Worm (Caenorhabditis elegans): Measurements from ENCODE around the gene mesp-1.

mesp-1 gene

DNA sequence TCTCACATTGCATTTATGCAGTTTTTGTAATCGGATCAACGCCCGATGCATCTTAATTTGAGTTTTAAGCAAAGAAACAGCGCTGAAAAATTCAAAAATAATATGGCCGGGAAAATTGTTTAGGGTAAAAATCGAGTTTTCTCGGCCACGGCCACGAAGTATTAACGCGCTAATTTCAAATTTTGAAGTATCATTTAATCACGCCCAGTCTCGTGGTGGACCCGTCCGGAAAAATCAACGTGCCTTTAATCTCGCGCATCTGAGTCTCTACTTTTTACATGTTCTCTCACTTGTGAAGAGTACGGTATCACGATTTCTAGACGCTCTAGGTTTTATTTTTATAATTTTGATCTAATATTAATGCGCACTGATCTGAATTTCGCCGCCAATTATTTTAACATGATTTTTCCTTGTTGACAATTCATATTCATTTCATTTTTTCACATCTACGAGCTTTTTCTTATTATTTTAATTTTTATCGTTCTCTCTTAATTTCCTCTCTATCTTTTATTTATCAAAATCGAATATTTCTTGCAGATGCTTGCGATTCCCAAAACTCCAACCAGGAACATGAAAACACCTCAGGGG, at the start of gene mesp-1, which contains the start of gene acdh-13:
mesp-1 (plus strand) TSS at position 538 of the 588 bp plus-strand sequence.
acdh-13 (minus strand) TSS at position 51 of the 588 bp plus-strand sequence.
- TF ChIP-seq aly-2 (tag; optimal IDR thresholded peaks at IDR 0.05) (no peak), ceh-82 (tag; optimal IDR thresholded peaks at IDR 0.05) (no peak), unc-55 (GFP tag; optimal IDR thresholded peaks at IDR 0.05) (peak; percentile 59), elt-3 (tag; optimal IDR thresholded peaks at IDR 0.05) (no peak), fos-1 (tag; optimal IDR thresholded peaks at IDR 0.05) (no peak), sem-4 (tag; optimal IDR thresholded peaks at IDR 0.05) (no peak), nhr-21 (tag; optimal IDR thresholded peaks at IDR 0.05) (peak; percentile 6), lsy-2 (tag; optimal IDR thresholded peaks at IDR 0.05) (peak in 1 of 2 experiments; percentile 68), nhr-11 (tag; optimal IDR thresholded peaks at IDR 0.05) (no peak), C34F6.9 (tag; optimal IDR thresholded peaks at IDR 0.05) (peak; percentile 56), sma-3 (GFP tag; optimal IDR thresholded peaks at IDR 0.05) (peak; percentile 14), nhr-129 (tag; optimal IDR thresholded peaks at IDR 0.05) (peak; percentile 11), gmeb-1 (tag; optimal IDR thresholded peaks at IDR 0.05) (peak; percentile 87), sma-9 (GFP tag; optimal IDR thresholded peaks at IDR 0.05) (peak; percentile 29), sma-9 (tag; optimal IDR thresholded peaks at IDR 0.05) (no peak), ama-1 (optimal IDR thresholded peaks at IDR 0.05) (no peak)

DNA sequence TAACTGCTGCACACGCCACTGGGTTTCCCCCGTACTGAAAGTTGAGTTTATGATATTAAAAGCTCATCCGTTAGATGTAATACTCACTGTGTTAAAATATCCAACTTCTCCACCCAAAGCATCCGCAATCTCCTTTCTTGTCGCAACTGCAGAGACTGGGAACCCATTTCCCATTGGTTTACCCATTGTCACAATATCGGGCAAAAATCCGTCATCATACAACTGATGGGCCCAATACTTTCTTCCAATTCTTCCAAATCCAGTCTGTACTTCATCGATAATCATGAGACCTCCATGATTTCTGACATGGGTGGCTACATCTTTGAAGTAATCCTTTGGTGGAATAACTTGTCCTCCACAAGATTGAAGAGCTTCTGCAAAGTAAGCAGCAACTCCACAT, 49.2 kb upstream of the mesp-1 start:
- no peak for TF ChIP-seq nhr-21 (tag; optimal IDR thresholded peaks at IDR 0.05)
- TF ChIP-seq sma-9 (GFP tag; optimal IDR thresholded peaks at IDR 0.05) = no peak
- TF ChIP-seq sma-9 (tag; optimal IDR thresholded peaks at IDR 0.05) = no peak
- TF ChIP-seq ZK546.5 (tag; optimal IDR thresholded peaks at IDR 0.05) = no peak
- no peak for TF ChIP-seq nhr-12 (tag; optimal IDR thresholded peaks at IDR 0.05)

DNA sequence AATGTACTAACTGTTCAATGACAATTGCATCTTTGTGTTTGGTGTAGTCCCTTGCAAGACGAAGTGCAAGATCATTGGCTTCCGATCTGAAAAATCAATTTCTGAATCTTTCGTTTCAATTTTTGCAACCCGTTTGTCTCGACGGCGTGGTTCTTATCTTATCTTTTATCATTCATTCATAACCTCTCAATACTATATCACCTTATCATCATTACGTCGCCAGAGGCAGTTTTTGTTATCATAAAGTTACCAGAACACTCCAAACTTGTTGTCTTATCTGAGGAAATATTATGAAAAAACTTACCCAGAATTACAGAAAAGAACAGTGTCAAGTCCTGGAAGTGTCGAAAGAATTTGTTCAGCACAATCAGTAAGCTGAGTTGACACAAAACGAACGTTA, 48.6 kb upstream of the mesp-1 start:
- TF ChIP-seq peb-1 (tag; optimal IDR thresholded peaks at IDR 0.05) = no peak
- TF ChIP-seq nhr-10 (tag; optimal IDR thresholded peaks at IDR 0.05) = no peak
- no peak for TF ChIP-seq lin-39 (tag; optimal IDR thresholded peaks at IDR 0.05)
- TF ChIP-seq sma-9 (GFP tag; optimal IDR thresholded peaks at IDR 0.05) = peak; percentile 71
- no peak for TF ChIP-seq sma-9 (tag; optimal IDR thresholded peaks at IDR 0.05)
- peak; percentile 86 for TF ChIP-seq fos-1 (tag; optimal IDR thresholded peaks at IDR 0.05)
- TF ChIP-seq dmd-4 (tag; optimal IDR thresholded peaks at IDR 0.05) = no peak
- TF ChIP-seq gmeb-1 (tag; optimal IDR thresholded peaks at IDR 0.05) = peak; percentile 38
- peak; percentile 48 for TF ChIP-seq crh-2 (tag; optimal IDR thresholded peaks at IDR 0.05)

DNA sequence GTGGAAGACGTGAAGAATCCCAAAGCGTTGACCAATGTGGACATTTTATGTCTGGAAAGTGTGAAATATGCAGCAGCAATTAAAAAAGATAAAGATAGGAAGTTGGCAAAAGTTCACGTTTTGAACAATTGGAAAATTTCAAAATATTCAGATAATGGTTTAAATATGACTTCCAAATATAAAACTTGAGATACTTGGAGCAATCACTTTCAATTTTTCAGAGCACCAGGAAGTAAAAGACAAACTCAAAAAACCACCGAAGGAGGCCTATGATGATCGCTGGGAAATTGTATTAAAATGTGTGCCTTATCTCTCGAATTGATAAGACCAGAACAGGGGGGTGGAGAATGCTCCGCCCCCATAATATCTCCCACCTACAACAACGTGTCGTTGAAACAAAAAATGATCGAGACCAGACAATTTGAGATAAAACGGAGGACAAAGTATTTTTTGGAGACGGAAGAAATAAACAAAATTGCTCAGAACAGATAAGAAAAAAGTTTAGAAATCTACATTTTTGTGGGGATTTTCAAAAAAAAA, 47.3 kb upstream of the mesp-1 start, which contains the start of gene eppl-1:
eppl-1 (minus strand) TSS at position 51 of the 540 bp plus-strand sequence.
- no peak for TF ChIP-seq skn-1 (tag; optimal IDR thresholded peaks at IDR 0.05)
- no peak for TF ChIP-seq nhr-10 (tag; optimal IDR thresholded peaks at IDR 0.05)
- TF ChIP-seq Y55F3AM.14 (GFP tag; optimal IDR thresholded peaks at IDR 0.05) = no peak
- no peak for TF ChIP-seq peb-1 (tag; optimal IDR thresholded peaks at IDR 0.05)
- no peak for TF ChIP-seq nhr-11 (tag; optimal IDR thresholded peaks at IDR 0.05)
- TF ChIP-seq unc-62 (GFP tag; optimal IDR thresholded peaks at IDR 0.05) = no peak
- TF ChIP-seq sma-9 (GFP tag; optimal IDR thresholded peaks at IDR 0.05) = peak; percentile 15
- TF ChIP-seq sma-9 (tag; optimal IDR thresholded peaks at IDR 0.05) = no peak
- no peak for TF ChIP-seq aly-2 (tag; optimal IDR thresholded peaks at IDR 0.05)
- TF ChIP-seq ama-1 (optimal IDR thresholded peaks at IDR 0.05) = no peak
- no peak for TF ChIP-seq nhr-129 (tag; optimal IDR thresholded peaks at IDR 0.05)
- TF ChIP-seq fos-1 (tag; optimal IDR thresholded peaks at IDR 0.05) = peak; percentile 34
- TF ChIP-seq snpc-4 (tag; optimal IDR thresholded peaks at IDR 0.05) = no peak

DNA sequence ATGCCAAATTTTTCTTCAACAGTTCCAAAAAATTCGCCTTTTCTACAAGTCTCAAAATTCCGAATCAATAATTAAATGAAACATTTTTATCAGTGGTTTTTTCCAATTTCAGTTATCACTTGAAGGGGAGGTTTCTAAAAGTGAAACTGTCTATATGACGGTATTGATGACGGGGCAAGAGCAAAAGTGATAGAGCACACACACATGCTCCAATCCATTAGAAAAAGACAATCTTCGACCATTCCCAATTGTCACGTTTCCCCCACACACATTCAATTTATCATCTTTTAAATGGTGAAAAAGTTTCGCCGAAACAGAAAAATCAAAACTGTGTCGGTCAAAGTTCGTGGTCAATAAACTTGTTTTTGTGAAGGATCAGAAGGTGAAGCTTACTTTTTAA, 45.9 kb upstream of the mesp-1 start:
- TF ChIP-seq nhr-129 (tag; optimal IDR thresholded peaks at IDR 0.05) = peak; percentile 4
- TF ChIP-seq unc-62 (GFP tag; optimal IDR thresholded peaks at IDR 0.05) = no peak
- no peak for TF ChIP-seq mdl-1 (tag; optimal IDR thresholded peaks at IDR 0.05)
- TF ChIP-seq sma-3 (GFP tag; optimal IDR thresholded peaks at IDR 0.05) = no peak
- no peak for TF ChIP-seq nhr-11 (tag; optimal IDR thresholded peaks at IDR 0.05)
- TF ChIP-seq crh-2 (tag; optimal IDR thresholded peaks at IDR 0.05) = peak; percentile 63
- TF ChIP-seq gmeb-1 (tag; optimal IDR thresholded peaks at IDR 0.05) = peak; percentile 19
- peak; percentile 55 for TF ChIP-seq sma-9 (GFP tag; optimal IDR thresholded peaks at IDR 0.05)
- TF ChIP-seq sma-9 (tag; optimal IDR thresholded peaks at IDR 0.05) = no peak
- TF ChIP-seq mab-5 (tag; optimal IDR thresholded peaks at IDR 0.05) = no peak
- TF ChIP-seq fos-1 (tag; optimal IDR thresholded peaks at IDR 0.05) = peak; percentile 65

DNA sequence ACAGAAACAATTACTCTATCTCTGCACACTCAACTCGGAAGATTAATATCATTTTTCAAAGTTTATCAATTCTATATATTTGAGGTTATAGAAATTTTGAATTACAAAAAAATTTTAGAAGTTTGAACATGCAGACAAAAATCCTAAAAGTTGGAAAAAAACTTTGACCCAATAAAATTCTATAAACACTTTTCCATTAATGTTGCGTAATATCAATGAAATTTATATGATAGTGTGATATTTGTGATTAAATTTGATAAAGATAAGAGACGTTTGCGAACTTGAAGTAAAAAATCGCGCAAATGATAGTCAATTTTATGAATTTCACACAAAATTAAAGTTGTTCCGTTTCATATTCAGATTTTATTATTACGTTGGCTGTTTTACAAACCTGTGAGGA, 45.0 kb upstream of the mesp-1 start:
- no peak for TF ChIP-seq lin-13 (GFP tag; optimal IDR thresholded peaks at IDR 0.05)
- TF ChIP-seq fos-1 (tag; optimal IDR thresholded peaks at IDR 0.05) = peak; percentile 44
